Worm (Caenorhabditis elegans): ENCODE measurements around the gene spd-3.
A peak's percentile ranks its signal among the peaks of the same experiment; 100 is the strongest.

spd-3 gene

DNA sequence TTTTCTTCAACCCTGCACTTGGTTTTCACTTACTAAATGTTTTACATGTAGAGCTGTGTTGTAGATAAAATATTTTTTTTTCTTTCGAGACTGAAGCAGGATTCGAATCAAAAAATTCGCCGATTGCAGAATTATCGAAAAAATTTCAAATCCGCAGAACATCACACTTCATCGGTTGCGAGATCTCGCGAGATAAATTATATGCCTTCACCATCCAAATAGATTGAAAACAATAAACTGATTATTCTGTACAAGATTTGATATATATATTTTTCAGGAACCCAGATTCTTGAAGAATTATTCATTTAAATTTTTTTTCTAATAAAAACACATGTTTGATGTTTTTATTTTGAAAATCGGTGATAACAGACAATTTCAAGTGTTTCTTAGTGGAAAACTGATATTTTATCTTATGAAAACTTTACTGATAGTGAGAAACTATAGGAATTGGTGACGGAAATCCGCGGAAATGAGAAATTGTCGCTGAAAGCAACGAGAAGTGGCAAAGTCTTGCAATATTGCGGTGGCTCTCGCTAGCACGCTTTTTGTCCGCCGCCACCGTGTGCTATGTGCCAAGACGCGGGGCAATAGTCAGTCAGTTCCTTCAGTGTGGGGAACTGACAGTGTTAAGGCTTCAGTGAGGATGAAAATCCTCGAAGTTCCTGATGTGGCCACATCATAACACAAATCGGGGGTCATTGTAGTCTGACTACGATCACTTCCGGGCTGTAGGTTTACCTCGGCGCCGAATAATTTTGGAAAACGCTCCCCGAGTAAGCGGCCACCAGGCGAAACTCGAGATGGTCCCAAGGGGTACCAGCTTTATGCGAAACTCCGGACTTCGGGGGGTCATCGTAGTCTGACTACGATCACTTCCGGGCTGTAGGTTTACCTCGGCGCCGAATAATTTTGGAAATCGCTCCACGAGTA is 30.1 kb downstream of the spd-3 start:
- TF ChIP-seq lin-39 (tag; optimal IDR thresholded peaks at IDR 0.05) (no peak), skn-1 (tag; optimal IDR thresholded peaks at IDR 0.05) (no peak), alr-1 (tag; optimal IDR thresholded peaks at IDR 0.05) (no peak), unc-62 (GFP tag; optimal IDR thresholded peaks at IDR 0.05) (no peak), gmeb-1 (tag; optimal IDR thresholded peaks at IDR 0.05) (peak; percentile 35), ceh-82 (tag; optimal IDR thresholded peaks at IDR 0.05) (no peak), C34F6.9 (tag; optimal IDR thresholded peaks at IDR 0.05) (no peak), mbf-1 (tag; optimal IDR thresholded peaks at IDR 0.05) (no peak), lin-13 (GFP tag; optimal IDR thresholded peaks at IDR 0.05) (peak; percentile 18), sma-9 (GFP tag; optimal IDR thresholded peaks at IDR 0.05) (peak; percentile 32), sma-9 (tag; optimal IDR thresholded peaks at IDR 0.05) (no peak), snpc-4 (tag; optimal IDR thresholded peaks at IDR 0.05) (peak; percentile 42), ztf-4 (tag; optimal IDR thresholded peaks at IDR 0.05) (no peak), nhr-12 (tag; optimal IDR thresholded peaks at IDR 0.05) (no peak), nhr-25 (tag; optimal IDR thresholded peaks at IDR 0.05) (no peak), nhr-10 (tag; optimal IDR thresholded peaks at IDR 0.05) (no peak), fos-1 (tag; optimal IDR thresholded peaks at IDR 0.05) (no peak), ztf-1 (GFP tag; conservative IDR thresholded peaks at IDR 0.05) (no peak), sma-3 (GFP tag; optimal IDR thresholded peaks at IDR 0.05) (peak; percentile 28), Y55F3AM.14 (GFP tag; optimal IDR thresholded peaks at IDR 0.05) (peak; percentile 16), ceh-16 (tag; optimal IDR thresholded peaks at IDR 0.05) (no peak), ZK546.5 (tag; optimal IDR thresholded peaks at IDR 0.05) (no peak), crh-2 (tag; optimal IDR thresholded peaks at IDR 0.05) (peak; percentile 71), blmp-1 (tag; optimal IDR thresholded peaks at IDR 0.05; ENCODE audit: insufficient read depth) (no peak), zag-1 (tag; optimal IDR thresholded peaks at IDR 0.05) (no peak), nhr-6 (tag; optimal IDR thresholded peaks at IDR 0.05) (peak; percentile 43), unc-55 (GFP tag; optimal IDR thresholded peaks at IDR 0.05) (no peak)

- TF ChIP-seq nhr-11 (tag; optimal IDR thresholded peaks at IDR 0.05) = no peak
- TF ChIP-seq lin-11 (tag; optimal IDR thresholded peaks at IDR 0.05) = no peak
- TF ChIP-seq elt-1 (tag; optimal IDR thresholded peaks at IDR 0.05) = no peak
- no peak for TF ChIP-seq mab-5 (tag; optimal IDR thresholded peaks at IDR 0.05)
- TF ChIP-seq sem-4 (tag; optimal IDR thresholded peaks at IDR 0.05) = no peak
- TF ChIP-seq nhr-237 (tag; optimal IDR thresholded peaks at IDR 0.05) = no peak
- no peak for TF ChIP-seq nhr-77 (tag; optimal IDR thresholded peaks at IDR 0.05)
- TF ChIP-seq ceh-82 (tag; optimal IDR thresholded peaks at IDR 0.05) = no peak
- no peak for TF ChIP-seq nhr-23 (tag; optimal IDR thresholded peaks at IDR 0.05)
- no peak for TF ChIP-seq nhr-21 (tag; optimal IDR thresholded peaks at IDR 0.05)
- no peak for TF ChIP-seq ceh-16 (tag; optimal IDR thresholded peaks at IDR 0.05)
- no peak for TF ChIP-seq sma-9 (GFP tag; optimal IDR thresholded peaks at IDR 0.05)
- no peak for TF ChIP-seq sma-9 (tag; optimal IDR thresholded peaks at IDR 0.05)
- no peak for TF ChIP-seq mdl-1 (tag; optimal IDR thresholded peaks at IDR 0.05)
- no peak for TF ChIP-seq gmeb-1 (tag; optimal IDR thresholded peaks at IDR 0.05)
- TF ChIP-seq nhr-10 (tag; optimal IDR thresholded peaks at IDR 0.05) = no peak
- no peak for TF ChIP-seq C34F6.9 (tag; optimal IDR thresholded peaks at IDR 0.05)
- no peak for TF ChIP-seq elt-3 (tag; optimal IDR thresholded peaks at IDR 0.05)
- no peak for TF ChIP-seq ztf-4 (tag; optimal IDR thresholded peaks at IDR 0.05)
Measured at ce11 chrIV:6793310-6793966, 30.9 kb downstream of the spd-3 start.

- TF ChIP-seq nhr-237 (tag; optimal IDR thresholded peaks at IDR 0.05) (no peak), ceh-16 (tag; optimal IDR thresholded peaks at IDR 0.05) (no peak), nhr-23 (tag; optimal IDR thresholded peaks at IDR 0.05) (no peak), lin-13 (GFP tag; optimal IDR thresholded peaks at IDR 0.05) (no peak), lin-11 (tag; optimal IDR thresholded peaks at IDR 0.05) (no peak), C34F6.9 (tag; optimal IDR thresholded peaks at IDR 0.05) (no peak), R02D3.7 (tag; optimal IDR thresholded peaks at IDR 0.05) (no peak), ztf-1 (GFP tag; conservative IDR thresholded peaks at IDR 0.05) (no peak), crh-2 (tag; optimal IDR thresholded peaks at IDR 0.05) (no peak)
Measured at ce11 chrIV:6795529-6795928, 33.0 kb downstream of the spd-3 start, which contains the start of the genes C17H12.3 and C17H12.12. TSS of gene C17H12.3 (minus strand) at chrIV:6795629. TSS of gene C17H12.12 (plus strand) at chrIV:6795924.

Measured in whole organism, L2 larva.